Fruit fly (Drosophila melanogaster) whole organism, embryonic: ENCODE data around the gene CG10232.
A peak's percentile ranks its signal among the peaks of the same experiment; 100 is the strongest.

Source experiments
- Atf6 ChIP-seq: fragments of 200-800 bp; sonication (Bioruptor generic); IDR thresholded peaks from 2 replicates; pipeline ENCODE4 v1.3.6; 2022; ENCODE audit warnings: missing biosample characterization, missing genetic modification characterization
- Awh ChIP-seq: fragments of 200-800 bp; sonication (Bioruptor generic); IDR thresholded peaks from 2 replicates; pipeline ENCODE4, ENCODE4 v1.3.6; 2022; ENCODE audit warnings: missing biosample characterization, missing genetic modification characterization
- CG10462 ChIP-seq: fragments of 200-800 bp; sonication (Bioruptor generic); optimal IDR thresholded peaks from 2 replicates; lab custom pipeline; 2016; ENCODE audit warnings: missing biosample characterization, missing genetic modification characterization
- CG10543 ChIP-seq: fragments of 200-800 bp; sonication (Bioruptor generic); optimal IDR thresholded peaks from 3 replicates; lab custom pipeline; 2017; ENCODE audit warnings: missing biosample characterization, mild to moderate bottlenecking, missing genetic modification characterization, moderate library complexity
- CG10959 ChIP-seq: fragments of 200-800 bp; sonication (Bioruptor generic); IDR thresholded peaks from 2 replicates; pipeline ENCODE4 v1.3.6; 2022; ENCODE audit warnings: missing biosample characterization, missing genetic modification characterization
- CG11560 ChIP-seq: fragments of 200-800 bp; sonication (Bioruptor generic); IDR thresholded peaks from 3 replicates; pipeline ENCODE4 v1.3.6; 2022; ENCODE audit warnings: missing biosample characterization, missing genetic modification characterization
- CG12219 ChIP-seq: fragments of 200-800 bp; sonication (Bioruptor generic); optimal IDR thresholded peaks from 3 replicates; lab custom pipeline; 2018; ENCODE audit warnings: missing biosample characterization, mild to moderate bottlenecking, missing genetic modification characterization
- CG12744 ChIP-seq: fragments of 200-800 bp; sonication (Bioruptor generic); optimal IDR thresholded peaks from 2 replicates; lab custom pipeline; 2016; ENCODE audit warnings: missing biosample characterization, missing genetic modification characterization
- CG12769 ChIP-seq: fragments of 200-800 bp; sonication (Bioruptor generic); optimal IDR thresholded peaks from 2 replicates; lab custom pipeline; 2019; ENCODE audit warnings: missing biosample characterization, mild to moderate bottlenecking, missing genetic modification characterization, moderate library complexity
- CG14050 ChIP-seq: fragments of 200-800 bp; sonication (Bioruptor generic); IDR thresholded peaks from 3 replicates; pipeline ENCODE4 v1.3.6; 2022; ENCODE audit warnings: missing biosample characterization, missing genetic modification characterization
- CG14441 ChIP-seq: fragments of 200-800 bp; sonication (Bioruptor generic); IDR thresholded peaks from 2 replicates; pipeline ENCODE4 v1.3.6; 2022; ENCODE audit warnings: missing biosample characterization, missing genetic modification characterization
- CG14860 ChIP-seq: fragments of 200-800 bp; sonication (Bioruptor generic); IDR thresholded peaks from 3 replicates; pipeline ENCODE4 v1.3.6; 2022; ENCODE audit warnings: missing biosample characterization, missing genetic modification characterization; ENCODE audit not compliant: partially characterized antibody
- CG17361 ChIP-seq: fragments of 200-800 bp; sonication (Bioruptor generic); IDR thresholded peaks from 3 replicates; pipeline ENCODE4 v1.3.6; 2022; ENCODE audit warnings: missing biosample characterization, missing genetic modification characterization
- CG18599 ChIP-seq: fragments of 200-800 bp; sonication (Bioruptor generic); optimal IDR thresholded peaks from 3 replicates; lab custom pipeline; 2017; ENCODE audit warnings: missing biosample characterization, missing genetic modification characterization, mild to moderate bottlenecking, moderate library complexity, missing genetic modification reagents
- CG18764 ChIP-seq: fragments of 200-800 bp; sonication (Bioruptor generic); optimal IDR thresholded peaks from 3 replicates; lab custom pipeline; 2016; ENCODE audit warnings: missing biosample characterization, missing genetic modification characterization
- CG2678 ChIP-seq: fragments of 200-800 bp; sonication (Bioruptor generic); optimal IDR thresholded peaks from 3 replicates; lab custom pipeline; 2019; ENCODE audit warnings: missing biosample characterization, mild to moderate bottlenecking, missing genetic modification characterization, moderate library complexity
- CG30403 ChIP-seq: fragments of 200-800 bp; sonication (Bioruptor generic); optimal IDR thresholded peaks from 3 replicates; lab custom pipeline; 2016; ENCODE audit warnings: missing biosample characterization, missing genetic modification characterization
- CG31224 ChIP-seq: fragments of 200-800 bp; sonication (Bioruptor generic); IDR thresholded peaks from 2 replicates; pipeline ENCODE4 v1.3.6; 2022; ENCODE audit warnings: missing biosample characterization, missing genetic modification characterization
- CG32767 ChIP-seq: fragments of 200-800 bp; sonication (Bioruptor generic); IDR thresholded peaks from 2 replicates; pipeline ENCODE4 v1.3.6; 2022; ENCODE audit warnings: missing biosample characterization, missing genetic modification characterization
- CG34376 ChIP-seq: fragments of 200-800 bp; sonication (Bioruptor generic); optimal IDR thresholded peaks from 2 replicates; lab custom pipeline; 2018; ENCODE audit warnings: missing biosample characterization, mild to moderate bottlenecking, missing genetic modification characterization
- CG5180 ChIP-seq: fragments of 200-800 bp; sonication (Bioruptor generic); optimal IDR thresholded peaks from 3 replicates; lab custom pipeline; 2017; ENCODE audit warnings: missing biosample characterization, missing genetic modification characterization, mild to moderate bottlenecking, moderate library complexity, missing genetic modification reagents
- CG5245 ChIP-seq: fragments of 200-800 bp; sonication (Bioruptor generic); optimal IDR thresholded peaks from 3 replicates; lab custom pipeline; 2016; ENCODE audit warnings: missing biosample characterization, missing genetic modification characterization
- CG7745 ChIP-seq: fragments of 200-800 bp; sonication (Bioruptor generic); optimal IDR thresholded peaks from 2 replicates; lab custom pipeline; 2018; ENCODE audit warnings: missing biosample characterization, mild to moderate bottlenecking, missing genetic modification characterization, moderate library complexity
- CG9727 ChIP-seq: fragments of 200-800 bp; sonication (Bioruptor generic); optimal IDR thresholded peaks from 3 replicates; lab custom pipeline; 2017; ENCODE audit warnings: missing biosample characterization, mild to moderate bottlenecking, missing genetic modification characterization
- HHEX ChIP-seq: fragments of 200-800 bp; sonication (Bioruptor generic); optimal IDR thresholded peaks from 3 replicates; lab custom pipeline; 2017; ENCODE audit warnings: missing biosample characterization, mild to moderate bottlenecking, missing genetic modification characterization, missing genetic modification reagents
- Hr51 ChIP-seq, 2 experiments: fragments of 200-800 bp; sonication (Bioruptor generic); optimal IDR thresholded peaks; 2 replicates in 1 of 2; 3 replicates in 1 of 2; lab custom pipeline; 2016 to 2018; ENCODE audit warnings: missing biosample characterization in 2 of 2, missing genetic modification characterization in 2 of 2, mild to moderate bottlenecking in 1 of 2, moderate library complexity in 1 of 2
- Lim3 ChIP-seq: fragments of 200-800 bp; sonication (Bioruptor generic); IDR thresholded peaks from 2 replicates; pipeline ENCODE4 v1.3.6; 2022; ENCODE audit warnings: missing biosample characterization, missing genetic modification characterization
- Meics ChIP-seq: fragments of 200-800 bp; sonication (Bioruptor generic); optimal IDR thresholded peaks from 2 replicates; lab custom pipeline; 2017; ENCODE audit warnings: missing biosample characterization, mild to moderate bottlenecking, missing genetic modification characterization
- Mes4 ChIP-seq: fragments of 200-800 bp; sonication (Bioruptor generic); optimal IDR thresholded peaks from 2 replicates; lab custom pipeline; 2016; ENCODE audit warnings: missing biosample characterization, missing genetic modification characterization
- Nf-YA ChIP-seq: fragments of 200-800 bp; sonication (Bioruptor generic); IDR thresholded peaks from 2 replicates; pipeline ENCODE4 v1.3.6; 2022; ENCODE audit warnings: missing biosample characterization, missing genetic modification characterization
- Nf-YB ChIP-seq: fragments of 200-800 bp; sonication (Bioruptor generic); optimal IDR thresholded peaks from 3 replicates; lab custom pipeline; 2019; ENCODE audit warnings: missing biosample characterization, mild to moderate bottlenecking, missing genetic modification characterization, moderate library complexity
- Optix ChIP-seq: fragments of 200-800 bp; sonication (Bioruptor generic); IDR thresholded peaks from 3 replicates; pipeline ENCODE4 v1.3.6; 2022; ENCODE audit warnings: missing biosample characterization, missing genetic modification characterization
- Stat92E ChIP-seq, 3 experiments: fragments of >200 bp in 2 of 3; fragments of 200-800 bp in 1 of 3; sonication (Bioruptor generic) in 1 of 3; optimal IDR thresholded peaks; 2 replicates each; lab custom pipeline; 2017 to 2019; ENCODE audit warnings: missing biosample characterization in 3 of 3, missing genetic modification characterization in 3 of 3, mild to moderate bottlenecking in 1 of 3, moderate library complexity in 1 of 3
- ase ChIP-seq: fragments of 200-800 bp; sonication (Bioruptor generic); IDR thresholded peaks from 3 replicates; pipeline ENCODE4 v1.3.6; 2022; ENCODE audit warnings: missing biosample characterization, missing genetic modification characterization
- ato ChIP-seq: fragments of 200-800 bp; sonication (Bioruptor generic); IDR thresholded peaks from 2 replicates; pipeline ENCODE4 v1.3.6; 2022; ENCODE audit warnings: missing biosample characterization, missing genetic modification characterization; ENCODE audit not compliant: partially characterized antibody
- az2 ChIP-seq: fragments of 200-800 bp; sonication (Bioruptor generic); optimal IDR thresholded peaks from 3 replicates; lab custom pipeline; 2016; ENCODE audit warnings: missing biosample characterization, missing genetic modification characterization
- bcd ChIP-seq: fragments of 200-800 bp; sonication (Bioruptor generic); optimal IDR thresholded peaks from 2 replicates; lab custom pipeline; 2017; ENCODE audit warnings: missing biosample characterization, mild to moderate bottlenecking, missing genetic modification characterization
- ewg ChIP-seq: fragments of 200-800 bp; sonication (Bioruptor generic); optimal IDR thresholded peaks from 3 replicates; lab custom pipeline; 2017; ENCODE audit warnings: mild to moderate bottlenecking, missing biosample characterization, missing genetic modification reagents, missing genetic modification characterization
- eyg ChIP-seq: fragments of 200-800 bp; sonication (Bioruptor generic); optimal IDR thresholded peaks from 3 replicates; lab custom pipeline; 2016; ENCODE audit warnings: missing biosample characterization, missing genetic modification characterization
- ham ChIP-seq: fragments of 200-800 bp; sonication (Bioruptor generic); IDR thresholded peaks from 2 replicates; pipeline ENCODE4 v1.3.6; 2022; ENCODE audit warnings: missing biosample characterization, missing genetic modification characterization
- jigr1 ChIP-seq: fragments of 200-800 bp; sonication (Bioruptor generic); IDR thresholded peaks from 3 replicates; pipeline ENCODE4 v1.3.6; 2022; ENCODE audit warnings: missing biosample characterization, missing genetic modification characterization
- lab ChIP-seq: fragments of 200-800 bp; sonication (Bioruptor generic); optimal IDR thresholded peaks from 3 replicates; lab custom pipeline; 2017; ENCODE audit warnings: missing biosample characterization, missing genetic modification characterization, mild to moderate bottlenecking, moderate library complexity, missing genetic modification reagents
- nerfin-2 ChIP-seq: fragments of 200-800 bp; sonication (Bioruptor generic); IDR thresholded peaks from 2 replicates; pipeline ENCODE4 v1.3.6; 2022; ENCODE audit warnings: missing biosample characterization, missing genetic modification characterization; ENCODE audit not compliant: partially characterized antibody
- onecut ChIP-seq: fragments of 200-800 bp; sonication (Bioruptor generic); IDR thresholded peaks from 2 replicates; pipeline ENCODE4 v1.3.6; 2022; ENCODE audit warnings: missing biosample characterization, missing genetic modification characterization
- row ChIP-seq: fragments of 200-800 bp; sonication (Bioruptor generic); IDR thresholded peaks from 3 replicates; pipeline ENCODE4 v1.3.6; 2022; ENCODE audit warnings: missing biosample characterization, missing genetic modification characterization
- sob ChIP-seq: fragments of 200-800 bp; sonication (Bioruptor generic); IDR thresholded peaks from 2 replicates; pipeline ENCODE4 v1.3.6; 2022; ENCODE audit warnings: missing biosample characterization, missing genetic modification characterization
- sqz ChIP-seq: fragments of 200-800 bp; sonication (Bioruptor generic); optimal IDR thresholded peaks from 3 replicates; lab custom pipeline; 2018; ENCODE audit warnings: missing biosample characterization, mild to moderate bottlenecking, missing genetic modification characterization
- tll ChIP-seq, 2 experiments: fragments of 200-800 bp in 1 of 2; fragments of >200 bp in 1 of 2; sonication (Bioruptor generic) in 1 of 2; optimal IDR thresholded peaks; 2 replicates each; lab custom pipeline; 2017 to 2019; ENCODE audit warnings: missing biosample characterization in 2 of 2, missing genetic modification characterization in 2 of 2, mild to moderate bottlenecking in 1 of 2, moderate library complexity in 1 of 2
- twi ChIP-seq: fragments of 200-800 bp; optimal IDR thresholded peaks from 2 replicates; lab custom pipeline; 2019; ENCODE audit warnings: missing biosample characterization, mild to moderate bottlenecking, missing genetic modification characterization, moderate library complexity
- zen2 ChIP-seq: fragments of 200-800 bp; sonication (Bioruptor generic); IDR thresholded peaks from 3 replicates; pipeline ENCODE4 v1.3.6; 2022; ENCODE audit warnings: missing biosample characterization, missing genetic modification characterization; ENCODE audit not compliant: partially characterized antibody

The CG10232 gene

dm6 chr3R:23726740-23727139 is 5.3 kb upstream of the CG10232 start (continued):
- peak; percentile 89 for TF ChIP-seq sob (GFP tag; lab: Robert Waterston, UW)
- no peak for TF ChIP-seq ewg (GFP tag; lab: Kevin White, UChicago)
- TF ChIP-seq CG34376: no peak
- TF ChIP-seq CG10543: no peak
- peak; percentile 22 for TF ChIP-seq CG5245
- TF ChIP-seq ato: no peak
- TF ChIP-seq CG32767: 0 out of 2 replicates have a peak, but pooled peaks have one; percentile 18
- TF ChIP-seq CG10462 (GFP tag; lab: Kevin White, UChicago): peak; percentile 49
- peak; percentile 64 for TF ChIP-seq CG18764 (GFP tag; lab: Kevin White, UChicago)
- TF ChIP-seq Lim3 (GFP tag; lab: Robert Waterston, UW): no peak
- peak; percentile 58; the same call in 2 of the 3 replicates for TF ChIP-seq CG11560 (tag; lab: Robert Waterston, UW)
- peak; percentile 87 for TF ChIP-seq row (GFP tag; lab: Robert Waterston, UW)
- TF ChIP-seq CG2678 (tag; lab: Kevin White, UChicago): peak; percentile 90
- TF ChIP-seq sqz (GFP tag; lab: Kevin White, UChicago): peak; percentile 33
- peak; percentile 94 for TF ChIP-seq CG18599 (GFP tag; lab: Kevin White, UChicago)
- no peak for TF ChIP-seq nerfin-2 (GFP tag; lab: Robert Waterston, UW)
- no peak for TF ChIP-seq twi (tag; lab: Kevin White, UChicago)
- TF ChIP-seq zen2 (GFP tag; lab: Robert Waterston, UW): no peak
- peak; percentile 79 for TF ChIP-seq CG14441 (GFP tag; lab: Robert Waterston, UW)
- TF ChIP-seq CG9727 (GFP tag; lab: Kevin White, UChicago): peak; percentile 85
- peak; percentile 82 for TF ChIP-seq bcd (GFP tag; lab: Kevin White, UChicago)
- peak; percentile 86 for TF ChIP-seq CG30403 (GFP tag; lab: Kevin White, UChicago)
- TF ChIP-seq CG10959: no peak
- TF ChIP-seq onecut: no peak
- peak; percentile 53 for TF ChIP-seq CG12744 (GFP tag; lab: Kevin White, UChicago)
- peak; percentile 67 for TF ChIP-seq HHEX (GFP tag; lab: Kevin White, UChicago)
- 0 out of 2 replicates have a peak, but pooled peaks have one; percentile 46 for TF ChIP-seq Awh
- peak; percentile 78 for TF ChIP-seq CG31224 (GFP tag; lab: Robert Waterston, UW)
- TF ChIP-seq Hr51 (GFP tag; optimal IDR thresholded peaks at IDR 0.05; lab: Kevin White, UChicago): peak; percentile 45 to 86
- TF ChIP-seq Nf-YA: peak; percentile 55
- peak; percentile 54 for TF ChIP-seq eyg
- no peak for TF ChIP-seq Optix (GFP tag; lab: Robert Waterston, UW)
- TF ChIP-seq ase: no peak; the same call in 2 of the 3 replicates
- peak; percentile 89 for TF ChIP-seq Meics (GFP tag; lab: Kevin White, UChicago)
- no peak for TF ChIP-seq CG5180 (GFP tag; lab: Kevin White, UChicago)
- TF ChIP-seq Nf-YB: peak; percentile 64
- TF ChIP-seq CG12769 (tag; lab: Kevin White, UChicago): peak; percentile 82
- peak; percentile 60; the same call in 1 of the 3 replicates for TF ChIP-seq jigr1 (GFP tag; lab: Robert Waterston, UW)
- peak; percentile 95 for TF ChIP-seq lab (GFP tag; lab: Kevin White, UChicago)
- peak; percentile 57 for TF ChIP-seq CG12219 (GFP tag; lab: Kevin White, UChicago)
- TF ChIP-seq az2 (GFP tag; lab: Kevin White, UChicago): peak; percentile 59
- no peak for TF ChIP-seq tll (GFP tag; optimal IDR thresholded peaks at IDR 0.05; lab: Kevin White, UChicago)
- TF ChIP-seq CG14050 (GFP tag; lab: Robert Waterston, UW): peak; percentile 67
- peak; percentile 75 for TF ChIP-seq CG17361 (GFP tag; lab: Robert Waterston, UW)
- TF ChIP-seq Stat92E (GFP tag; optimal IDR thresholded peaks at IDR 0.05; lab: Kevin White, UChicago): no peak
- no peak for TF ChIP-seq CG14860 (GFP tag; lab: Robert Waterston, UW)
- TF ChIP-seq Mes4 (GFP tag; lab: Kevin White, UChicago): peak; percentile 16
- TF ChIP-seq ham: peak; percentile 75; the same call in 1 of the 2 replicates
- no peak for TF ChIP-seq CG7745 (tag; lab: Kevin White, UChicago)
- peak; percentile 91 for TF ChIP-seq Atf6 (GFP tag; lab: Robert Waterston, UW)
